Fruit fly (Drosophila melanogaster): Measurements from ENCODE around the gene dob.

DNA sequence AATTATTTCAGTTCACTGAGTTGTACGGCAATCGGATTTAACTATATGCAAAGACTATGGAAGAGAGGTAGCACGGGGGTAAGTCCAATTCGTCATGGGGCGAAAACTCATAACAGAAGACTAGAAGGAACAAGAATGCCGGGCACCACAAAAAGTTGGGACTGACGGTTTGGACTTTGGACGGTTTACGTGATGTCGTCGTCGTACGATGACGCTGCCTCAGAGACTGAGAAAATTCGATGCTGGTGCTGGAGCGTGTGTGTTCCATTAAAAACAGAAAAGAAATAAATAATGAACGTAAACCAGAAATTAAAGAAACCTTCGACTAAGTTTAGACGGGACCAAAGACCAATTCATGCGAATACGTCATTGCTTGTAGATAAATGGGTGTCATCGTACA, 13.1 kb downstream of the dob start:
- TF ChIP-seq usp (GFP tag; optimal IDR thresholded peaks at IDR 0.05), result no peak
- TF ChIP-seq CG8478 (optimal IDR thresholded peaks at IDR 0.05), result no peak
- no peak for TF ChIP-seq psq (optimal IDR thresholded peaks at IDR 0.05)
- TF ChIP-seq EcR (GFP tag; optimal IDR thresholded peaks at IDR 0.05), result no peak
- TF ChIP-seq pan (optimal IDR thresholded peaks at IDR 0.05), result no peak

Measured in whole organism.